Worm (Caenorhabditis elegans) whole organism, mixed stage, embryonic: ENCODE measurements around the gene cebp-1.
A peak's percentile ranks its signal among the peaks of the same experiment; 100 is the strongest.
"Not testable (repeated sequence)": the region's sequence is repeated elsewhere in the genome, so short reads cannot be mapped to it uniquely, and the experiment has no call there.

Source experiments
- M03D4.4 ChIP-seq: sonication (generic microtip); optimal IDR thresholded peaks from 2 replicates; lab custom pipeline; 2017; ENCODE audit warnings: mild to moderate bottlenecking, missing genetic modification characterization, missing compliant biosample characterization
- bed-3 ChIP-seq: fragments of 200-800 bp; sonication (Bioruptor generic); optimal IDR thresholded peaks from 3 replicates; lab custom pipeline; 2018; ENCODE audit warnings: mild to moderate bottlenecking, missing genetic modification characterization, moderate library complexity, missing compliant biosample characterization
- blmp-1 ChIP-seq: fragments of 150-350 bp; optimal IDR thresholded peaks from 2 replicates; lab custom pipeline; 2014; ENCODE audit warnings: missing biosample characterization, missing genetic modification characterization
- ceh-39 ChIP-seq: fragments of 150-350 bp; optimal IDR thresholded peaks from 2 replicates; lab custom pipeline; 2014; ENCODE audit warnings: missing biosample characterization, missing genetic modification characterization
- ceh-43 ChIP-seq: fragments of 200-800 bp; sonication (Bioruptor generic); optimal IDR thresholded peaks from 2 replicates; lab custom pipeline; 2018; ENCODE audit warnings: mild to moderate bottlenecking, missing genetic modification characterization, moderate library complexity, missing compliant biosample characterization
- ceh-83 ChIP-seq: fragments of 200-800 bp; sonication (Bioruptor generic); optimal IDR thresholded peaks from 2 replicates; lab custom pipeline; 2018; ENCODE audit warnings: mild to moderate bottlenecking, missing genetic modification characterization, missing compliant biosample characterization
- ces-1 ChIP-seq: fragments of 150-350 bp; optimal IDR thresholded peaks from 2 replicates; lab custom pipeline; 2014; ENCODE audit warnings: missing biosample characterization, missing genetic modification reagents, missing genetic modification characterization
- cnd-1 ChIP-seq: fragments of 200-800 bp; sonication (Bioruptor generic); optimal IDR thresholded peaks from 2 replicates; lab custom pipeline; 2018; ENCODE audit warnings: mild to moderate bottlenecking, missing genetic modification characterization, missing compliant biosample characterization
- drap-1 ChIP-seq: fragments of 200-800 bp; sonication (Bioruptor generic); optimal IDR thresholded peaks from 3 replicates; lab custom pipeline; 2018; ENCODE audit warnings: mild to moderate bottlenecking, missing genetic modification characterization, missing compliant biosample characterization
- elt-1 ChIP-seq: sonication (generic microtip); optimal IDR thresholded peaks from 2 replicates; lab custom pipeline; 2017; ENCODE audit warnings: missing genetic modification characterization, mild to moderate bottlenecking, missing compliant biosample characterization, antibody characterized with exemption, moderate library complexity, borderline replicate concordance; ENCODE audit not compliant: insufficient read depth
- elt-3 ChIP-seq: fragments of 150-350 bp; optimal IDR thresholded peaks from 2 replicates; lab custom pipeline; 2014; ENCODE audit warnings: missing biosample characterization, missing genetic modification characterization
- ham-2 ChIP-seq: fragments of 200-800 bp; sonication (Bioruptor generic); optimal IDR thresholded peaks from 2 replicates; lab custom pipeline; 2018; ENCODE audit warnings: mild to moderate bottlenecking, missing genetic modification characterization, missing compliant biosample characterization
- hlh-1 ChIP-seq: fragments of 150-350 bp; optimal IDR thresholded peaks from 2 replicates; lab custom pipeline; 2014; ENCODE audit warnings: missing biosample characterization, missing genetic modification reagents, missing genetic modification characterization
- lin-13 ChIP-seq: fragments of 150-350 bp; optimal IDR thresholded peaks from 2 replicates; lab custom pipeline; 2014; ENCODE audit warnings: missing biosample characterization, missing genetic modification characterization
- lin-32 ChIP-seq: fragments of 200-800 bp; sonication (Bioruptor generic); optimal IDR thresholded peaks from 2 replicates; lab custom pipeline; 2018; ENCODE audit warnings: mild to moderate bottlenecking, missing genetic modification characterization, missing compliant biosample characterization
- lsy-2 ChIP-seq: fragments of 150-350 bp; optimal IDR thresholded peaks from 2 replicates; lab custom pipeline; 2014; ENCODE audit warnings: missing biosample characterization, missing genetic modification characterization
- mab-5 ChIP-seq: fragments of 150-350 bp; optimal IDR thresholded peaks from 2 replicates; lab custom pipeline; 2014; ENCODE audit warnings: missing biosample characterization, missing genetic modification characterization
- mep-1 ChIP-seq: fragments of 150-350 bp; optimal IDR thresholded peaks from 2 replicates; lab custom pipeline; 2017; ENCODE audit warnings: missing biosample characterization, missing genetic modification reagents, missing genetic modification characterization, inconsistent platforms
- mls-2 ChIP-seq: sonication (generic microtip); optimal IDR thresholded peaks from 2 replicates; lab custom pipeline; 2016; ENCODE audit warnings: mild to moderate bottlenecking, missing genetic modification characterization, moderate library complexity, missing compliant biosample characterization
- nhr-12 ChIP-seq: fragments of 150-350 bp; optimal IDR thresholded peaks from 2 replicates; lab custom pipeline; 2014; ENCODE audit warnings: missing biosample characterization, missing genetic modification characterization
- nhr-2 ChIP-seq: fragments of 150-350 bp; optimal IDR thresholded peaks from 2 replicates; lab custom pipeline; 2014; ENCODE audit warnings: missing biosample characterization, missing genetic modification characterization
- nhr-237 ChIP-seq: fragments of 150-350 bp; optimal IDR thresholded peaks from 2 replicates; lab custom pipeline; 2014; ENCODE audit warnings: missing biosample characterization, missing genetic modification characterization
- nhr-76 ChIP-seq: sonication (generic microtip); optimal IDR thresholded peaks from 2 replicates; lab custom pipeline; 2017; ENCODE audit warnings: missing biosample characterization, missing genetic modification characterization
- pha-4 ChIP-seq: fragments of 150-350 bp; optimal IDR thresholded peaks from 2 replicates; lab custom pipeline; 2018; ENCODE audit warnings: missing biosample characterization, missing genetic modification reagents, missing genetic modification characterization
- snpc-4 ChIP-seq: fragments of 150-350 bp; optimal IDR thresholded peaks from 2 replicates; lab custom pipeline; 2014; ENCODE audit warnings: missing biosample characterization, missing genetic modification characterization
- sptf-1 ChIP-seq: sonication (generic microtip); optimal IDR thresholded peaks from 2 replicates; lab custom pipeline; 2017; ENCODE audit warnings: mild to moderate bottlenecking, missing genetic modification characterization, moderate library complexity, missing compliant biosample characterization
- tbx-8 ChIP-seq: fragments of 200-800 bp; sonication (Bioruptor generic); optimal IDR thresholded peaks from 2 replicates; lab custom pipeline; 2018; ENCODE audit warnings: mild to moderate bottlenecking, missing genetic modification characterization, moderate library complexity, missing compliant biosample characterization
- unc-120 ChIP-seq: sonication (generic microtip); optimal IDR thresholded peaks from 2 replicates; lab custom pipeline; 2017; ENCODE audit warnings: missing genetic modification characterization, missing compliant biosample characterization; ENCODE audit not compliant: poor library complexity, severe bottlenecking
- unc-62 ChIP-seq: fragments of 150-350 bp; optimal IDR thresholded peaks from 2 replicates; lab custom pipeline; 2014; ENCODE audit warnings: missing biosample characterization, missing genetic modification reagents, missing genetic modification characterization
- ztf-11 ChIP-seq: fragments of 150-350 bp; optimal IDR thresholded peaks from 2 replicates; lab custom pipeline; 2014; ENCODE audit warnings: missing biosample characterization, missing genetic modification characterization

The cebp-1 gene

DNA sequence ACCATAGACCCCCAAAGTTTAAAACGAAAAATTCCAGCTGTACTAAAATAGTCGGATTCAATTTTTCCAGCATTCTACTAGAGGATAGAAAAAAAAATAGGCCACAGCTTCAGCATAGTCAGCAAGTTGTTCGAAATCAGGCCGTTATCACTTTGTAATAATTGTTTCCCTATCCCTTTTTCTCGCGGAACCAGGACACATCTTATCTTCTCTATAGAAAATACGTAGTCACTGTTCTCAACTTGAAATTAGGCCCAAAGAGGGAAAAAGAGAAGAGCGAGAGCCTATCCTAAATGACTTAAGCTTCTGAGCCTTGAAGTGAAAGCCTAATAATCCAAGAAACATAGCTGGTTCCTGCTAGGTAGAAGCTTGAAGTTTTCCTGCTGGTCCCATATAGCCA, 8.0 kb downstream of the cebp-1 start:
- TF ChIP-seq ceh-39 (tag; lab: Kevin White, UChicago): no peak
- peak; percentile 57 for TF ChIP-seq sptf-1
- TF ChIP-seq ceh-83: no peak
- TF ChIP-seq, all 35 proteins: peak for 1

DNA sequence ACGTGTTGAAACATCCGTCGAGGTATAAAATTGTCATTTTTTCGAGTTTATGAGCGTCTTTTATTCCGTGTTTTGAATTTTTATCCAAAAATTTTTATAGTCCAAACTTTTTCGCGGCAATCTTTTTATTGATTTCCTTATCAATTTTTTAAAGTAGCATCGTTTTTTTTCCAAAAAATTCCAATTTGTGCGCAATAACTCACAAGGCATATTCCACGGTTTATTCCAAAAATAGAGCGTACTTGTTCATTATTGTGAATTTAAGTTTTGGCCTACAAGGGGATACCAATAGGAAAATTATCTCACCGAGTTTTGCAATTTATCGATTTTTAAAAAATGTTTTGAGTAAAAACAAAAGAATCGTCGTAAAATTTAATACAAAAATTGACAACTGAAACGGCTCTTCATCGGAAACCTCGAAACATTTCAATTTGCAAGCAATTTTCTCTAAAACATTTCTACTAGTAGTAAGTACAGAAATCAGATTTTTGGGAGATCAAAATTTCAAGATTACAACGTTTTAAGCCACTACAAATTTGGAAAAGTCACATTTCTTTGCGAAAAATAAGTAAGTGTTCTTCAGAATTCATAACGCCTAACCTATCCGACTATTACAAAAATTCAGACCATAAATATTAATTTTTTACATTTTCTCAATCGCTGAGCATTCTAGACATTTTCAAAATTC, 10.0 kb downstream of the cebp-1 start:
- TF ChIP-seq lin-13 (tag; lab: Kevin White, UChicago): no peak
- TF ChIP-seq ces-1 (GFP tag; lab: Kevin White, UChicago): peak; percentile 6
- TF ChIP-seq sptf-1: no peak
- TF ChIP-seq elt-3 (tag; lab: Kevin White, UChicago): no peak
- TF ChIP-seq nhr-76 (tag; lab: Kevin White, UChicago): no peak
- no peak for TF ChIP-seq nhr-237
- TF ChIP-seq, all 35 proteins: peak for 1

DNA sequence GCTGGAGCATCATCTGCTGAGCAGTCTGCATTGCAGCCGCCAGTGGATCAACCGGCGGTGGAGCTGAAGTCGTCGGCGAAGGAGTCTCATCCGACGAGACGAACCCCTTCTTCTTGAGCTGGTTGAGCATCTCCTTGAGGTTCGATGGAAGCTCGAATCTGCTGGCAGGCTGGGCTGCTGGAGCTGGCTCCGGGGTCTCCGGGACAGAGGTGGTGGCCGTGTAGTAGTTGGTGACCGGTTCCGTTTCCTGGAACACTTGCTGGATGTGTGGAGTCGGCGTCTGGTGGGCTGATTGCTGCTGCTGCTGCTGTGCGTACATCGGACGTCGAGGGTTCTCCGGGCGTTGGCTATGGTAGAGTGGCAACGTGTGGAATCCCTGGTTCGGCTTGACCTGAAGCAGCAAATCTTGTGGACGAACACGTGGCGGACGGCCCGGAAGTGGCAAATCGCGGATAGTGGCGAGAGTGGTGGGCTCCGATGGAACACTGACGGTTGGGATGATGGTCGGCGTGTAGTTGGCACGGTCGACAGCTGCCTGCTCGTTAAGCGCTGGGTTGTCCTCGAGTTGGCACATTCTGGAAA, 12.0 kb downstream of the cebp-1 start:
- TF ChIP-seq nhr-237: no peak

DNA sequence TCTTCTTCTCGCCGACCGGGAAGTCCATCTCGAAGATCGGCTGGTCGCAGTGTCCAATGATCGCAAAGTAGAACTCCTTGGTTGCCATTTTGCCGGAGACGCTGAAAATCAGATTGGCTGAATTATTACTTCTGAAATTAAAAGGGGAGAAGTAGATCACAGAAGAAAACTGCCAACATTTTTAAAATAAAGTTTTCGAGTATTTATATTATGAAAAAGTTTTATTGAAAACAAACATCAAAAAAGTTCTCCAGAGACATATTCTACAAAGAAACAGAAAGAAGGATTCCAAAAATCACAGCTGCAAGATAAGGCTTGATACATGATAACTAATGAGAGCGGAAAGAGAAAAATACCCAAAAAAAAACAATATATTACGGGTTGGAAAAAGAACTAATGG, 13.5 kb downstream of the cebp-1 start, which contains the start of gene sedl-1:
Gene sedl-1 (minus strand): TSS at position 101 of the 400 bp plus-strand sequence.
- TF ChIP-seq pha-4 (no peak), lsy-2 (no peak), ztf-11 (tag; lab: Kevin White, UChicago) (no peak), tbx-8 (GFP tag; lab: Kevin White, UChicago) (no peak), sptf-1 (no peak), nhr-76 (tag; lab: Kevin White, UChicago) (no peak), elt-1 (no peak), ceh-43 (no peak), mab-5 (no peak), snpc-4 (tag; lab: Kevin White, UChicago) (no peak), lin-13 (tag; lab: Kevin White, UChicago) (no peak), nhr-237 (no peak), elt-3 (tag; lab: Kevin White, UChicago) (no peak), ham-2 (no peak), lin-32 (GFP tag; lab: Kevin White, UChicago) (no peak), cnd-1 (tag; lab: Kevin White, UChicago) (no peak), mep-1 (no peak), nhr-2 (tag; lab: Kevin White, UChicago) (no peak), drap-1 (no peak)

DNA sequence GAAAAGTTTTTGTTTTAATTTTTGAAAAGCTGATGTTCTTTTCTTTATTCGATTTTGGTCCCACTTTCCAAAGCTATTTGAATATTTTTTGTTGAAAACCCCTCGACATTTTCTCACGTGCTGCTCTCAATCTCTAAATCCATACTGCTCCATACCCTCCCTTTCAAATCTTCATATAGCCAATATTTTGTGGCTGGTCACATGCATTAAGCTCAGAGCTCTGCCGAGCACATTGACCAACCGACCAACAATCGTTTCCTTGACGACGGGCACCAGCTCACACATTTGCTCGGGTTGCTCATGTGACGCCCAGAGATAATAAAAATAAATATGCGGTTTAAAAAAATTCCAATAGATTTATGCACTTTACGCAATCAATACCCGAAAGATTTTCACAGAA, 14.7 kb downstream of the cebp-1 start:
- no peak for TF ChIP-seq pha-4
- TF ChIP-seq elt-3 (tag; lab: Kevin White, UChicago): no peak
- no peak for TF ChIP-seq drap-1
- no peak for TF ChIP-seq M03D4.4
- TF ChIP-seq unc-120: no peak
- no peak for TF ChIP-seq tbx-8 (GFP tag; lab: Kevin White, UChicago)

DNA sequence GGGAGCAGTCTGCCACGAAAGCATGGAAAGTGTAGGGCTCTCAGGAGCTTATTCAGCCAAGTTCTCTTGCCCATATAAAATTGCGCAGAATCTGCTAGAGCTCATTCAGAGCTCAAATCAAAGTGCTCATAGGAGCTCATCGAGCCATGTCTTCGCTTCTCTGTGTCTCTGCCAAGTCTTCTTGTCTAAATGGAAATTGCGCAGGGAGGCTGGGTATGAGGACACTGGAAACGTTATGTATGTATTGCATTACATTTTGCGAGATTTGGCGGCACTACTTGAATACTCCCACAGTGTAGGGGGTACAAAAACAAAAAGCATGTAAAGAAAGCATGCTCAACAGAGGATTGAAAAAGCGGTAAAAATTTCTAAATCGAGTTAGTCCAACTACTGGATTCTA, 16.6 kb downstream of the cebp-1 start:
- TF ChIP-seq unc-62 (GFP tag; lab: Kevin White, UChicago): no peak
- no peak for TF ChIP-seq nhr-76 (tag; lab: Kevin White, UChicago)
- TF ChIP-seq pha-4: no peak

DNA sequence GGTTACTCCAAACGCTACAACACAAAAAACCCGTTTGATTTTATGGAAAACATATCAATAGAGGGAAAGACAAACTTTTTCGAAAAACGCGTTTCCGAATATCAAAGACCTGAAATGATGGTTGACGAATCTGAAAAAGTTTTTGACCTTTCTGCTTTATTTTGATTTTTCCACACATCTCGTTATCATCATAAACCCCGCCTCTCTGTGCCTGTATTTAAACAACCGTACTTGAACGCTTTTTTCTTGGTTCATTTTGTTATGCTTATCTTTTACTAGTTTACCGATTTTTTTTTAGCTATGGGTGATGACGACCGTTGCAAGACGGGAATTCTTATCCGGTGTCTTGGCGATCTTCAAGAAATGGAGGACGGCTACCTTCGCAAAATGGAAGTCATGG, 23.0 kb downstream of the cebp-1 start, which contains the start of gene F19G12.1:
Gene F19G12.1 (plus strand): TSS at position 301 of the 400 bp plus-strand sequence.
- TF ChIP-seq mab-5, ham-2, sptf-1: not testable (repeated sequence)

DNA sequence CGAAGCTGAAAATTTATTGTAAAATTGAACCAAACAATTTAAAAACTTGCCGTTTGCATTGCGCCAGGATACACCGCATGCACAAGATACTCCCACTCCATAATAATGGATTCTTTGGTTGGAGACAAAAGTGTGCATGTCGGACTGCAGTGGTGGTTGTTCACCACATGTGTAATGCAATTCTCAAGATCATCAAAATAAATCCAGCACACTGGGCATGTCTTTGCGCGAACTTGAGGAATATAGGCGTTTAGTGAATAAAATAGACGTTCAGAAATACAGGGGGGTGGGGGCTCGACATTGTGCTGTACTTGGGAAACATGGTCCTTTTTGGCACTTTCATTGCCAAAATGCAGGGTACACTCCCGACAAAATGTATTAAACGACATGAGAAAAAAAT, 27.2 kb downstream of the cebp-1 start, which contains the start of gene F19G12.11:
Gene F19G12.11 (minus strand): TSS at position 101 of the 400 bp plus-strand sequence.
- TF ChIP-seq ceh-43 (no peak), bed-3 (GFP tag; lab: Kevin White, UChicago) (no peak), nhr-12 (no peak), elt-3 (tag; lab: Kevin White, UChicago) (no peak), hlh-1 (tag; lab: Kevin White, UChicago) (no peak), mab-5 (no peak), ham-2 (no peak), tbx-8 (GFP tag; lab: Kevin White, UChicago) (no peak), elt-1 (no peak), ceh-83 (no peak), unc-120 (no peak), mls-2 (tag; lab: Kevin White, UChicago) (no peak), nhr-2 (tag; lab: Kevin White, UChicago) (no peak), blmp-1 (tag; lab: Kevin White, UChicago) (no peak), ceh-39 (tag; lab: Kevin White, UChicago) (no peak), lin-13 (tag; lab: Kevin White, UChicago) (no peak), unc-62 (GFP tag; lab: Kevin White, UChicago) (no peak), ztf-11 (tag; lab: Kevin White, UChicago) (no peak), M03D4.4 (no peak), nhr-76 (tag; lab: Kevin White, UChicago) (no peak)
